Worm (Caenorhabditis elegans) whole organism, young adult: ENCODE results near the gene C56G2.15.

ENCODE experiments used
- B0035.1 ChIP-seq: sonication (generic microtip); optimal IDR thresholded peaks from 2 replicates; lab custom pipeline; 2016; ENCODE audit warnings: missing genetic modification characterization, mild to moderate bottlenecking, missing compliant biosample characterization, missing genotype, missing genetic modification reagents
- F22D6.2 ChIP-seq: sonication (generic microtip); optimal IDR thresholded peaks from 2 replicates; lab custom pipeline; 2016; ENCODE audit warnings: mild to moderate bottlenecking, missing genetic modification characterization, missing compliant biosample characterization
- F23B12.7 ChIP-seq: sonication (generic microtip); optimal IDR thresholded peaks from 2 replicates; lab custom pipeline; 2017; ENCODE audit warnings: missing genetic modification characterization, mild to moderate bottlenecking, missing compliant biosample characterization, antibody characterized with exemption, moderate library complexity; ENCODE audit not compliant: insufficient read depth
- F33H1.4 ChIP-seq: fragments of 200-800 bp; sonication (Bioruptor generic); IDR thresholded peaks from 2 replicates; pipeline ENCODE4 v1.3.6; 2022; ENCODE audit warnings: missing genetic modification reagents, missing genetic modification characterization, missing compliant biosample characterization
- F49E8.2 ChIP-seq: sonication (generic microtip); optimal IDR thresholded peaks from 3 replicates; lab custom pipeline; 2017; ENCODE audit warnings: missing genetic modification characterization, mild to moderate bottlenecking, missing compliant biosample characterization, antibody characterized with exemption, moderate library complexity; ENCODE audit not compliant: insufficient read depth
- F52B5.7 ChIP-seq: sonication (generic microtip); optimal IDR thresholded peaks from 2 replicates; lab custom pipeline; 2016; ENCODE audit warnings: mild to moderate bottlenecking, missing genetic modification characterization, missing compliant biosample characterization
- Y79H2A.3 ChIP-seq: fragments of 200-800 bp; sonication (Bioruptor generic); conservative IDR thresholded peaks from 2 replicates; pipeline ENCODE4 v1.3.6; 2022; ENCODE audit warnings: missing genetic modification reagents, missing genetic modification characterization, missing compliant biosample characterization
- ama-1 ChIP-seq, 3 experiments: fragments of 150-350 bp in 1 of 3; sonication (generic microtip) in 2 of 3; optimal IDR thresholded peaks; 2 replicates each; lab custom pipeline; 2014 to 2018; ENCODE audit warnings: missing biosample characterization in 2 of 3, missing genetic modification characterization in 2 of 3, missing genetic modification reagents in 2 of 3
- athp-1 ChIP-seq: sonication (generic microtip); optimal IDR thresholded peaks from 2 replicates; lab custom pipeline; 2017; ENCODE audit warnings: mild to moderate bottlenecking, missing genetic modification characterization, missing compliant biosample characterization
- ceh-40 ChIP-seq: fragments of 200-800 bp; sonication (Bioruptor generic); IDR thresholded peaks from 2 replicates; pipeline ENCODE4 v1.3.6; 2022; ENCODE audit warnings: missing genetic modification characterization, missing compliant biosample characterization
- ceh-58 ChIP-seq: fragments of 200-800 bp; sonication (Bioruptor generic); IDR thresholded peaks from 2 replicates; pipeline ENCODE4 v1.3.6; 2022; ENCODE audit warnings: missing genetic modification characterization, missing compliant biosample characterization
- ceh-79 ChIP-seq: sonication (generic microtip); optimal IDR thresholded peaks from 2 replicates; lab custom pipeline; 2017; ENCODE audit warnings: mild to moderate bottlenecking, missing genetic modification characterization, missing compliant biosample characterization
- dox-1 ChIP-seq: fragments of 200-800 bp; sonication (Bioruptor generic); IDR thresholded peaks from 2 replicates; pipeline ENCODE4 v1.3.6; 2022; ENCODE audit warnings: missing genetic modification reagents, missing genetic modification characterization, missing compliant biosample characterization
- efl-1 ChIP-seq: fragments of 150-350 bp; optimal IDR thresholded peaks from 2 replicates; lab custom pipeline; 2014; ENCODE audit warnings: missing biosample characterization, missing genetic modification reagents, missing genetic modification characterization
- him-1 ChIP-seq: sonication (generic microtip); optimal IDR thresholded peaks from 2 replicates; lab custom pipeline; 2016; ENCODE audit warnings: missing genotype, missing genetic modification reagents, missing genetic modification characterization, missing compliant biosample characterization
- hlh-12 ChIP-seq: sonication (generic microtip); optimal IDR thresholded peaks from 2 replicates; lab custom pipeline; 2016; ENCODE audit warnings: missing genetic modification characterization, missing compliant biosample characterization
- hlh-26 ChIP-seq: fragments of 200-800 bp; sonication (Bioruptor generic); conservative IDR thresholded peaks from 2 replicates; pipeline ENCODE4 v1.3.6; 2022; ENCODE audit warnings: missing genetic modification reagents, missing genetic modification characterization, missing compliant biosample characterization
- lag-1 ChIP-seq: fragments of 200-800 bp; sonication (Bioruptor generic); IDR thresholded peaks from 2 replicates; pipeline ENCODE4 v1.3.6; 2022; ENCODE audit warnings: missing genetic modification reagents, missing genetic modification characterization, missing compliant biosample characterization
- lin-35 ChIP-seq, 3 experiments: fragments of 150-350 bp in 2 of 3; sonication (generic microtip) in 1 of 3; optimal IDR thresholded peaks; 2 replicates each; lab custom pipeline; 2014 to 2018; ENCODE audit warnings: missing biosample characterization in 3 of 3, missing genetic modification characterization in 3 of 3, missing genetic modification reagents in 3 of 3
- lsl-1 ChIP-seq: fragments of 200-800 bp; sonication (Bioruptor generic); optimal IDR thresholded peaks from 2 replicates; lab custom pipeline; 2018; ENCODE audit warnings: mild to moderate bottlenecking, missing genetic modification characterization, moderate library complexity, missing compliant biosample characterization
- madf-10 ChIP-seq: sonication (generic microtip); optimal IDR thresholded peaks from 2 replicates; lab custom pipeline; 2016; ENCODE audit warnings: mild to moderate bottlenecking, missing genetic modification characterization, missing compliant biosample characterization
- madf-6 ChIP-seq: fragments of 200-800 bp; sonication (Bioruptor generic); IDR thresholded peaks from 2 replicates; pipeline ENCODE4 v1.3.6; 2022; ENCODE audit warnings: missing genetic modification reagents, missing genetic modification characterization, missing compliant biosample characterization
- mcd-1 ChIP-seq: fragments of 200-800 bp; sonication (Bioruptor generic); IDR thresholded peaks from 2 replicates; pipeline ENCODE4 v1.3.6; 2022; ENCODE audit warnings: missing genetic modification reagents, missing genetic modification characterization, missing compliant biosample characterization
- repo-1 ChIP-seq: sonication (generic microtip); optimal IDR thresholded peaks from 2 replicates; lab custom pipeline; 2017; ENCODE audit warnings: mild to moderate bottlenecking, missing genetic modification characterization, missing compliant biosample characterization
- snpc-3.4 ChIP-seq: sonication (generic microtip); optimal IDR thresholded peaks from 2 replicates; lab custom pipeline; 2017; ENCODE audit warnings: missing genetic modification characterization, mild to moderate bottlenecking, missing compliant biosample characterization, antibody characterized with exemption, moderate library complexity, missing genotype, missing genetic modification reagents
- tlf-1 ChIP-seq: fragments of 200-800 bp; sonication (Bioruptor generic); optimal IDR thresholded peaks from 2 replicates; lab custom pipeline; 2018; ENCODE audit warnings: mild to moderate bottlenecking, missing genetic modification characterization, missing compliant biosample characterization
- unc-62 ChIP-seq: fragments of 150-350 bp; optimal IDR thresholded peaks from 2 replicates; lab custom pipeline; 2014; ENCODE audit warnings: missing biosample characterization, missing genetic modification reagents, missing genetic modification characterization
- xnd-1 ChIP-seq: sonication (generic microtip); optimal IDR thresholded peaks from 2 replicates; lab custom pipeline; 2016; ENCODE audit warnings: missing genotype, missing genetic modification reagents, missing genetic modification characterization, missing compliant biosample characterization
- ztf-18 ChIP-seq: sonication (generic microtip); optimal IDR thresholded peaks from 2 replicates; lab custom pipeline; 2016; ENCODE audit warnings: missing genotype, mild to moderate bottlenecking, missing genetic modification characterization, missing compliant biosample characterization
- ztf-22 ChIP-seq: fragments of 200-800 bp; sonication (Bioruptor generic); optimal IDR thresholded peaks from 2 replicates; lab custom pipeline; 2018; ENCODE audit warnings: mild to moderate bottlenecking, missing genetic modification characterization, moderate library complexity, missing compliant biosample characterization
- ztf-3 ChIP-seq: fragments of 200-800 bp; sonication (Bioruptor generic); optimal IDR thresholded peaks from 2 replicates; lab custom pipeline; 2018; ENCODE audit warnings: mild to moderate bottlenecking, missing genetic modification characterization, missing compliant biosample characterization

Gene C56G2.15

ce11 chrIII:6389533-6389932 lies 21.8 kb upstream of the C56G2.15 start, which contains the start of gene C16A3.2:
TSS of gene C16A3.2 (plus strand) at chrIII:6389833.
- no peak for TF ChIP-seq ztf-3 (GFP tag; lab: Kevin White, UChicago)
- peak; percentile 0 for TF ChIP-seq lsl-1 (GFP tag; lab: Kevin White, UChicago)

- TF ChIP-seq F49E8.2 (tag; lab: Kevin White, UChicago): peak; percentile 59
- TF ChIP-seq F22D6.2: no peak
- peak; percentile 64 for TF ChIP-seq F33H1.4 (GFP tag; lab: Robert Waterston, UW)
- TF ChIP-seq xnd-1 (tag; lab: Kevin White, UChicago): peak; percentile 14
- no peak for TF ChIP-seq ama-1 (optimal IDR thresholded peaks at IDR 0.05; lab: Kevin White, UChicago)
- peak in 1 of 2 experiments; percentile 2 for TF ChIP-seq ama-1 (GFP tag; optimal IDR thresholded peaks at IDR 0.05; lab: Kevin White, UChicago)
- TF ChIP-seq repo-1 (tag; lab: Kevin White, UChicago): no peak
- TF ChIP-seq him-1 (tag; lab: Kevin White, UChicago): peak; percentile 42
- TF ChIP-seq madf-6 (GFP tag; lab: Robert Waterston, UW): peak; percentile 30; the same call in 1 of the 2 replicates
- peak; percentile 87 for TF ChIP-seq lsl-1 (GFP tag; lab: Kevin White, UChicago)
- TF ChIP-seq F23B12.7 (tag; lab: Kevin White, UChicago): peak; percentile 20
- peak in 1 of 3 experiments; percentile 39 for TF ChIP-seq lin-35 (GFP tag; optimal IDR thresholded peaks at IDR 0.05; lab: Kevin White, UChicago)
- TF ChIP-seq tlf-1 (GFP tag; lab: Kevin White, UChicago): no peak
- TF ChIP-seq ztf-18: peak; percentile 1
Measured at ce11 chrIII:6382987-6383602, 15.4 kb upstream of the C56G2.15 start, which contains the start of gene let-716. TSS of gene let-716 (plus strand) at chrIII:6383552.

ce11 chrIII:6381584-6382391 lies 14.1 kb upstream of the C56G2.15 start, which contains the start of gene znf-622:
TSS of gene znf-622 (plus strand) at chrIII:6381634.
- TF ChIP-seq athp-1 (tag; lab: Kevin White, UChicago) (no peak), ztf-22 (no peak), madf-6 (GFP tag; lab: Robert Waterston, UW) (no peak; the same call in 1 of the 2 replicates), madf-10 (tag; lab: Kevin White, UChicago) (no peak), ceh-58 (GFP tag; lab: Robert Waterston, UW) (no peak), F23B12.7 (tag; lab: Kevin White, UChicago) (no peak), hlh-12 (tag; lab: Kevin White, UChicago) (no peak), efl-1 (GFP tag; lab: Kevin White, UChicago) (no peak), unc-62 (no peak), ceh-79 (tag; lab: Kevin White, UChicago) (no peak), xnd-1 (tag; lab: Kevin White, UChicago) (no peak), snpc-3.4 (tag; lab: Kevin White, UChicago) (no peak), dox-1 (GFP tag; lab: Robert Waterston, UW) (no peak), lag-1 (no peak), ceh-40 (GFP tag; lab: Robert Waterston, UW) (no peak), Y79H2A.3 (no peak), hlh-26 (GFP tag; lab: Robert Waterston, UW) (no peak), B0035.1 (tag; lab: Kevin White, UChicago) (no peak)

DNA sequence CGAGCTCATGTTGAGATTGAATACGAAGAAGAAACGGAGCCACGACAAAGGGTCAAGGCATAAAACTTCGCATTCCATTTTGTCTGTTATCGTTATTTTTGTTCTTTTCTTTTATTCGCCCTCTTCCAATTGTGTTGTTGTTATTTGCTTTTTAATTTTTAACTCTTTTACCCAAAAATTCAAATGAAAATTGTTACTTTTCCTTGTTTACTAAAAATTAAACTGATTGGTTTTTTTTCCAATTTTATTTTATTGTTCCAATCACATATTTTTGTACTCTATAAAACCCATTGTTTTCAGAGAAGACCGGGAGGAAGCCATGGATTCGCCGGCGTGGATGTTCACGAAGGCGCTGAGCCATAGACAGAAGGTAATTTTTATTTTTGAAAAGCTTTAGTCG lies 12.8 kb upstream of the C56G2.15 start, which contains the start of gene C16A3.5:
TSS of gene C16A3.5 (plus strand) at position 301 of the 400 bp plus-strand sequence.
- TF ChIP-seq mcd-1 (GFP tag; lab: Robert Waterston, UW): 0 out of 2 replicates have a peak, but pooled peaks have one; percentile 11
- no peak for TF ChIP-seq F52B5.7
- TF ChIP-seq, all 124 proteins: peak for 1
